Worm (Caenorhabditis elegans): ENCODE measurements around the gene Y39B6A.5.

Y39B6A.5 gene

ce11 chrV:19158664-19159063 is at the start of gene Y39B6A.5 (continued):
- TF ChIP-seq lir-1 (GFP tag; conservative IDR thresholded peaks at IDR 0.05) (no peak), B0035.1 (tag; optimal IDR thresholded peaks at IDR 0.05) (no peak), ceh-27 (GFP tag; optimal IDR thresholded peaks at IDR 0.05) (no peak), lin-26 (GFP tag; IDR thresholded peaks at IDR 0.05) (no peak), ztf-18 (tag; optimal IDR thresholded peaks at IDR 0.05) (peak; percentile 25), ceh-100 (GFP tag; IDR thresholded peaks at IDR 0.05) (no peak), F39B2.1 (GFP tag; IDR thresholded peaks at IDR 0.05) (no peak), Y67H2A.10 (GFP tag; conservative IDR thresholded peaks at IDR 0.05) (no peak), let-607 (tag; optimal IDR thresholded peaks at IDR 0.05) (peak; percentile 92 to 97), bed-1 (GFP tag; IDR thresholded peaks at IDR 0.05) (no peak), attf-5 (GFP tag; optimal IDR thresholded peaks at IDR 0.05) (peak; percentile 87), snpc-1.1 (tag; optimal IDR thresholded peaks at IDR 0.05; ENCODE audit: insufficient read depth) (no peak), T07F8.4 (tag; optimal IDR thresholded peaks at IDR 0.05) (no peak), mes-4 (tag; optimal IDR thresholded peaks at IDR 0.05) (no peak), Y56A3A.18 (GFP tag; IDR thresholded peaks at IDR 0.05) (no peak), ceh-58 (GFP tag; IDR thresholded peaks at IDR 0.05) (no peak), hmg-1.2 (GFP tag; IDR thresholded peaks at IDR 0.05) (no peak; the same call in 1 of the 2 replicates), cebp-2 (GFP tag; IDR thresholded peaks at IDR 0.05) (no peak), madf-6 (GFP tag; IDR thresholded peaks at IDR 0.05) (no peak), fkh-3 (tag; optimal IDR thresholded peaks at IDR 0.05) (no peak), akir-1 (GFP tag; optimal IDR thresholded peaks at IDR 0.05) (no peak), gei-17 (GFP tag; optimal IDR thresholded peaks at IDR 0.05) (no peak), xnd-1 (tag; optimal IDR thresholded peaks at IDR 0.05) (no peak), aptf-3 (GFP tag; IDR thresholded peaks at IDR 0.05) (no peak), F10E7.11 (tag; optimal IDR thresholded peaks at IDR 0.05) (no peak), lin-40 (tag; optimal IDR thresholded peaks at IDR 0.05) (peak; percentile 55), mcd-1 (GFP tag; IDR thresholded peaks at IDR 0.05) (peak; percentile 87), Y53G8AR.9 (GFP tag; conservative IDR thresholded peaks at IDR 0.05) (no peak; the same call in 1 of the 2 replicates)

ce11 chrV:19206911-19207310 is 48.2 kb upstream of the Y39B6A.5 start:
- no peak for TF ChIP-seq F52B5.7 (tag; optimal IDR thresholded peaks at IDR 0.05)
- TF ChIP-seq lag-1 (GFP tag; IDR thresholded peaks at IDR 0.05), result no peak
- TF ChIP-seq ztf-18 (tag; optimal IDR thresholded peaks at IDR 0.05), result no peak
- TF ChIP-seq F49E8.2 (tag; optimal IDR thresholded peaks at IDR 0.05; ENCODE audit: insufficient read depth), result no peak
- no peak for TF ChIP-seq dox-1 (GFP tag; IDR thresholded peaks at IDR 0.05)
- TF ChIP-seq cebp-2 (GFP tag; IDR thresholded peaks at IDR 0.05), result 0 out of 2 replicates have a peak, but pooled peaks have one; percentile 20
- no peak for TF ChIP-seq snpc-1.1 (tag; optimal IDR thresholded peaks at IDR 0.05; ENCODE audit: insufficient read depth)
- TF ChIP-seq aptf-3 (GFP tag; IDR thresholded peaks at IDR 0.05), result no peak
- no peak for TF ChIP-seq lin-40 (tag; optimal IDR thresholded peaks at IDR 0.05)
- TF ChIP-seq let-607 (tag; optimal IDR thresholded peaks at IDR 0.05), result peak; percentile 42 to 71
- peak; percentile 85 for TF ChIP-seq nhr-80 (tag; optimal IDR thresholded peaks at IDR 0.05)
- TF ChIP-seq ztf-6 (GFP tag; IDR thresholded peaks at IDR 0.05), result no peak
- no peak for TF ChIP-seq egl-18 (GFP tag; IDR thresholded peaks at IDR 0.05)
- TF ChIP-seq ztf-26 (tag; optimal IDR thresholded peaks at IDR 0.05), result no peak
- no peak for TF ChIP-seq ama-1 (optimal IDR thresholded peaks at IDR 0.05)
- TF ChIP-seq ama-1 (GFP tag; optimal IDR thresholded peaks at IDR 0.05), result no peak

- TF ChIP-seq ztf-22 (GFP tag; optimal IDR thresholded peaks at IDR 0.05) (peak; percentile 50), atf-7 (tag; optimal IDR thresholded peaks at IDR 0.05) (peak; percentile 42), nhr-80 (tag; optimal IDR thresholded peaks at IDR 0.05) (peak; percentile 75), let-607 (tag; optimal IDR thresholded peaks at IDR 0.05) (peak; percentile 59), ceh-100 (GFP tag; IDR thresholded peaks at IDR 0.05) (no peak), dox-1 (GFP tag; IDR thresholded peaks at IDR 0.05) (peak; percentile 52; the same call in 1 of the 2 replicates), hrde-1 (tag; optimal IDR thresholded peaks at IDR 0.05; ENCODE audit: borderline replicate concordance) (no peak), F49E8.2 (tag; optimal IDR thresholded peaks at IDR 0.05; ENCODE audit: insufficient read depth) (no peak), attf-3 (GFP tag; conservative IDR thresholded peaks at IDR 0.05) (no peak), egl-44 (GFP tag; IDR thresholded peaks at IDR 0.05) (0 out of 2 replicates have a peak, but pooled peaks have one; percentile 32), tlf-1 (GFP tag; optimal IDR thresholded peaks at IDR 0.05) (peak; percentile 22), ets-4 (GFP tag; optimal IDR thresholded peaks at IDR 0.05) (peak; percentile 62), B0336.3 (GFP tag; IDR thresholded peaks at IDR 0.05) (peak; percentile 53; the same call in 1 of the 2 replicates)
Measured at ce11 chrV:19205450-19205849, 46.8 kb upstream of the Y39B6A.5 start.
